Fruit fly (Drosophila melanogaster) whole organism, embryonic: ENCODE results near the gene Hmt4-20.

ENCODE experiments used
- Antp ChIP-seq: fragments of 200-800 bp; sonication (Bioruptor generic); optimal IDR thresholded peaks from 3 replicates; lab custom pipeline; 2016; ENCODE audit warnings: missing biosample characterization, missing genetic modification characterization
- CG11695 ChIP-seq: fragments of 200-800 bp; sonication (Bioruptor generic); IDR thresholded peaks from 3 replicates; pipeline ENCODE4 v1.3.6; 2022; ENCODE audit warnings: missing biosample characterization, missing genetic modification characterization
- CG12391 ChIP-seq: fragments of 200-800 bp; sonication (Bioruptor generic); optimal IDR thresholded peaks from 3 replicates; lab custom pipeline; 2018; ENCODE audit warnings: missing biosample characterization, mild to moderate bottlenecking, missing genetic modification characterization, moderate library complexity
- CG15514 ChIP-seq: fragments of 200-800 bp; sonication (Bioruptor generic); optimal IDR thresholded peaks from 3 replicates; lab custom pipeline; 2017; ENCODE audit warnings: missing biosample characterization, missing genetic modification characterization, mild to moderate bottlenecking, moderate library complexity, missing genetic modification reagents
- CG1602 ChIP-seq: fragments of 200-800 bp; sonication (Bioruptor generic); optimal IDR thresholded peaks from 3 replicates; lab custom pipeline; 2016; ENCODE audit warnings: missing biosample characterization, missing genetic modification characterization
- CG1647 ChIP-seq: fragments of 200-800 bp; sonication (Bioruptor generic); optimal IDR thresholded peaks from 3 replicates; lab custom pipeline; 2016; ENCODE audit warnings: missing biosample characterization, missing genetic modification characterization
- CG17361 ChIP-seq: fragments of 200-800 bp; sonication (Bioruptor generic); IDR thresholded peaks from 3 replicates; pipeline ENCODE4 v1.3.6; 2022; ENCODE audit warnings: missing biosample characterization, missing genetic modification characterization
- CG17829 ChIP-seq: fragments of 200-800 bp; optimal IDR thresholded peaks from 2 replicates; lab custom pipeline; 2019; ENCODE audit warnings: missing biosample characterization, mild to moderate bottlenecking, missing genetic modification characterization, moderate library complexity
- CG18619 ChIP-seq: fragments of 200-800 bp; sonication (Bioruptor generic); optimal IDR thresholded peaks from 3 replicates; lab custom pipeline; 2017; ENCODE audit warnings: missing biosample characterization, mild to moderate bottlenecking, missing genetic modification characterization
- CG2889 ChIP-seq: fragments of 200-800 bp; sonication (Bioruptor generic); IDR thresholded peaks from 3 replicates; pipeline ENCODE4 v1.3.6; 2022; ENCODE audit warnings: missing biosample characterization, missing genetic modification characterization
- CG3065 ChIP-seq: fragments of 200-800 bp; sonication (Bioruptor generic); optimal IDR thresholded peaks from 2 replicates; lab custom pipeline; 2016; ENCODE audit warnings: missing biosample characterization, missing genetic modification characterization
- CG31388 ChIP-seq: fragments of 200-800 bp; sonication (Bioruptor generic); optimal IDR thresholded peaks from 2 replicates; lab custom pipeline; 2016; ENCODE audit warnings: missing biosample characterization, missing genetic modification characterization
- CG31441 ChIP-seq: fragments of 200-800 bp; sonication (Bioruptor generic); IDR thresholded peaks from 2 replicates; pipeline ENCODE4 v1.3.6; 2022; ENCODE audit warnings: missing biosample characterization, missing genetic modification characterization
- CG3407 ChIP-seq: fragments of 200-800 bp; sonication (Bioruptor generic); optimal IDR thresholded peaks from 2 replicates; lab custom pipeline; 2018; ENCODE audit warnings: missing biosample characterization, mild to moderate bottlenecking, missing genetic modification characterization
- CG34224 ChIP-seq: fragments of 200-800 bp; sonication (Bioruptor generic); IDR thresholded peaks from 3 replicates; pipeline ENCODE4 v1.3.6; 2022; ENCODE audit warnings: missing biosample characterization, missing genetic modification characterization; ENCODE audit not compliant: partially characterized antibody
- CG34422 ChIP-seq: fragments of 200-800 bp; sonication (Bioruptor generic); IDR thresholded peaks from 3 replicates; pipeline ENCODE4 v1.3.6; 2022; ENCODE audit warnings: missing biosample characterization, missing genetic modification characterization
- CG3995 ChIP-seq: fragments of 200-800 bp; sonication (Bioruptor generic); optimal IDR thresholded peaks from 3 replicates; lab custom pipeline; 2016; ENCODE audit warnings: missing biosample characterization, missing genetic modification characterization
- CG4707 ChIP-seq: fragments of 200-800 bp; sonication (Bioruptor generic); optimal IDR thresholded peaks from 2 replicates; lab custom pipeline; 2018; ENCODE audit warnings: missing biosample characterization, mild to moderate bottlenecking, missing genetic modification characterization, moderate library complexity
- CG4854 ChIP-seq: fragments of 200-800 bp; sonication (Bioruptor generic); optimal IDR thresholded peaks from 2 replicates; lab custom pipeline; 2016; ENCODE audit warnings: missing biosample characterization, missing genetic modification characterization, inconsistent platforms
- CG5245 ChIP-seq: fragments of 200-800 bp; sonication (Bioruptor generic); optimal IDR thresholded peaks from 3 replicates; lab custom pipeline; 2016; ENCODE audit warnings: missing biosample characterization, missing genetic modification characterization
- CG6175 ChIP-seq: fragments of 200-800 bp; sonication (Bioruptor generic); IDR thresholded peaks from 3 replicates; pipeline ENCODE4 v1.3.6; 2022; ENCODE audit warnings: missing biosample characterization, missing genetic modification characterization
- CG6791 ChIP-seq: fragments of 200-800 bp; sonication (Bioruptor generic); IDR thresholded peaks from 3 replicates; pipeline ENCODE4 v1.3.6; 2022; ENCODE audit warnings: missing biosample characterization, missing genetic modification characterization; ENCODE audit not compliant: partially characterized antibody
- D19B ChIP-seq: fragments of 200-800 bp; sonication (Bioruptor generic); optimal IDR thresholded peaks from 2 replicates; lab custom pipeline; 2017; ENCODE audit warnings: missing biosample characterization, mild to moderate bottlenecking, missing genetic modification characterization
- Dip3 ChIP-seq: fragments of 200-800 bp; sonication (Bioruptor generic); optimal IDR thresholded peaks from 3 replicates; lab custom pipeline; 2016; ENCODE audit warnings: missing biosample characterization, missing genetic modification characterization
- Elba2 ChIP-seq: fragments of 200-800 bp; sonication (Bioruptor generic); optimal IDR thresholded peaks from 3 replicates; lab custom pipeline; 2016; ENCODE audit warnings: missing biosample characterization, missing genetic modification characterization
- Ets97D ChIP-seq: fragments of 200-800 bp; sonication (Bioruptor generic); optimal IDR thresholded peaks from 3 replicates; lab custom pipeline; 2016; ENCODE audit warnings: missing biosample characterization, missing genetic modification characterization
- HLH3B ChIP-seq: fragments of 200-800 bp; sonication (Bioruptor generic); IDR thresholded peaks from 2 replicates; pipeline ENCODE4 v1.3.6; 2022; ENCODE audit warnings: missing biosample characterization, missing genetic modification characterization
- Hey ChIP-seq: fragments of 200-800 bp; sonication (Bioruptor generic); optimal IDR thresholded peaks from 3 replicates; lab custom pipeline; 2018; ENCODE audit warnings: missing biosample characterization, mild to moderate bottlenecking, missing genetic modification characterization
- Hr39 ChIP-seq: fragments of >200 bp; optimal IDR thresholded peaks from 2 replicates; lab custom pipeline; 2017
- Kr ChIP-seq: fragments of 200-800 bp; sonication (Bioruptor generic); optimal IDR thresholded peaks from 2 replicates; lab custom pipeline; 2017; ENCODE audit warnings: missing biosample characterization, mild to moderate bottlenecking, missing genetic modification characterization
- Lpt ChIP-seq: fragments of >200 bp; optimal IDR thresholded peaks from 2 replicates; lab custom pipeline; 2018; ENCODE audit warnings: missing biosample characterization, missing genetic modification characterization
- Tbp ChIP-seq: fragments of >200 bp; optimal IDR thresholded peaks from 2 replicates; lab custom pipeline; 2018; ENCODE audit warnings: missing biosample characterization, missing genetic modification characterization
- ac ChIP-seq: fragments of 200-800 bp; sonication (Bioruptor generic); optimal IDR thresholded peaks from 3 replicates; lab custom pipeline; 2017; ENCODE audit warnings: missing biosample characterization, mild to moderate bottlenecking, missing genetic modification characterization
- chm ChIP-seq: fragments of 200-800 bp; sonication (Bioruptor generic); IDR thresholded peaks from 2 replicates; pipeline ENCODE4 v1.3.6; 2022; ENCODE audit warnings: missing biosample characterization, missing genetic modification characterization
- dati ChIP-seq: fragments of 200-800 bp; sonication (Bioruptor generic); IDR thresholded peaks from 2 replicates; pipeline ENCODE4 v1.3.6; 2022; ENCODE audit warnings: missing biosample characterization, missing genetic modification characterization
- eyg ChIP-seq: fragments of 200-800 bp; sonication (Bioruptor generic); optimal IDR thresholded peaks from 3 replicates; lab custom pipeline; 2016; ENCODE audit warnings: missing biosample characterization, missing genetic modification characterization
- hb ChIP-seq: fragments of 200-800 bp; sonication (Bioruptor generic); IDR thresholded peaks from 3 replicates; pipeline ENCODE4 v1.3.6; 2022; ENCODE audit warnings: missing biosample characterization, missing genetic modification characterization; ENCODE audit not compliant: partially characterized antibody
- ken ChIP-seq: fragments of 200-800 bp; sonication (Bioruptor generic); IDR thresholded peaks from 3 replicates; pipeline ENCODE4 v1.3.6; 2022; ENCODE audit warnings: missing biosample characterization, missing genetic modification characterization
- lola ChIP-seq, 3 experiments: fragments of >200 bp in 2 of 3; fragments of 200-800 bp in 1 of 3; sonication (Bioruptor generic) in 1 of 3; optimal IDR thresholded peaks; 2 replicates each; lab custom pipeline; 2017 to 2019; ENCODE audit warnings: missing biosample characterization in 3 of 3, missing genetic modification characterization in 3 of 3, mild to moderate bottlenecking in 1 of 3, moderate library complexity in 1 of 3
- mam ChIP-seq: fragments of 200-800 bp; sonication (Bioruptor generic); optimal IDR thresholded peaks from 3 replicates; lab custom pipeline; 2016; ENCODE audit warnings: missing biosample characterization, missing genetic modification characterization
- pita ChIP-seq: fragments of 200-800 bp; sonication (Bioruptor generic); optimal IDR thresholded peaks from 2 replicates; lab custom pipeline; 2017; ENCODE audit warnings: missing biosample characterization, mild to moderate bottlenecking, missing genetic modification characterization
- prd ChIP-seq, 3 experiments: fragments of >200 bp in 2 of 3; fragments of 200-800 bp in 1 of 3; sonication (Bioruptor generic) in 1 of 3; optimal IDR thresholded peaks in 2 of 3; IDR thresholded peaks in 1 of 3; 2 replicates in 2 of 3; 3 replicates in 1 of 3; pipeline versions ENCODE4 v1.3.6 to Lab custom; 2017 to 2022; ENCODE audit warnings: missing biosample characterization in 1 of 3, missing genetic modification characterization in 1 of 3
- psq ChIP-seq: fragments of 200-800 bp; sonication (Bioruptor generic); optimal IDR thresholded peaks from 2 replicates; lab custom pipeline; 2017; ENCODE audit warnings: missing biosample characterization, missing genetic modification characterization
- pzg ChIP-seq: fragments of 200-800 bp; sonication (Bioruptor generic); optimal IDR thresholded peaks from 3 replicates; lab custom pipeline; 2018; ENCODE audit warnings: missing biosample characterization, mild to moderate bottlenecking, missing genetic modification characterization, moderate library complexity
- run ChIP-seq: fragments of 200-800 bp; sonication (Bioruptor generic); optimal IDR thresholded peaks from 3 replicates; lab custom pipeline; 2018; ENCODE audit warnings: missing biosample characterization, mild to moderate bottlenecking, missing genetic modification characterization
- slbo ChIP-seq: fragments of 200-800 bp; sonication (Bioruptor generic); IDR thresholded peaks from 2 replicates; pipeline ENCODE4 v1.3.6; 2022; ENCODE audit warnings: missing biosample characterization, missing genetic modification characterization
- sna ChIP-seq: fragments of 200-800 bp; sonication (Bioruptor generic); IDR thresholded peaks from 2 replicates; pipeline ENCODE4 v1.3.6; 2022; ENCODE audit warnings: missing biosample characterization, missing genetic modification characterization; ENCODE audit not compliant: partially characterized antibody
- sob ChIP-seq: fragments of 200-800 bp; sonication (Bioruptor generic); IDR thresholded peaks from 2 replicates; pipeline ENCODE4 v1.3.6; 2022; ENCODE audit warnings: missing biosample characterization, missing genetic modification characterization
- sqz ChIP-seq: fragments of 200-800 bp; sonication (Bioruptor generic); optimal IDR thresholded peaks from 3 replicates; lab custom pipeline; 2018; ENCODE audit warnings: missing biosample characterization, mild to moderate bottlenecking, missing genetic modification characterization
- zfh1 ChIP-seq: fragments of 200-800 bp; sonication (Bioruptor generic); IDR thresholded peaks from 3 replicates; pipeline ENCODE4 v1.3.6; 2022; ENCODE audit warnings: missing biosample characterization, missing genetic modification characterization

The Hmt4-20 gene

DNA sequence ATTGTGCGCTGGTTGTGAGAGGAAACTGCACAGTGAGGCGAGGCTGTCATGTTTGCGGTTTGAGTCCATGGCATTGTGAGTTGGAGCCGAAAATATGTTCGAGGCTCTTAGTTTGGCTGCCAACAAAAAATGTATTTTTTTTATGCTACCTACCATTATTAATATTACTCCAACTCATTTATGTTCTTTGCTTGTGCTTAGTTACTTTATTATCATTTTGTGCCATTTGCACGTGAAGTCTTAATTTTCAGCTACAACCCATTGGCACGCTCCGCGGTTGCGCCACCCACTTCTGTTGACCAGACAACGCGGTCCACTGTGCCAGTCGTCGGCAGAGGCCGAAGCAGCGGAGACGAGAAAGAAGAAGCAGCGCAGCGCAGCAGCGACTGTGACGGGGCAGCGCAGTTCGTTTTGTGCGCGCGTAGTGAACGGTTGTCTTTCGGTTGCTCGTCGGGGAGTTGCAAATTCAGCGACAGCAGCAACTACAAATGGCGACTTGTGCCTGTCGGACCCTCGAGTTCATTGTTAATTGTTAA, 30.7 kb upstream of the Hmt4-20 start, which contains the start of gene sdk (continued):
- peak; percentile 87 for TF ChIP-seq sqz (GFP tag; lab: Kevin White, UChicago)
- TF ChIP-seq CG34422 (GFP tag; lab: Robert Waterston, UW) = peak; percentile 79; the same call in 2 of the 3 replicates
- TF ChIP-seq CG5245 (GFP tag; lab: Kevin White, UChicago) = peak; percentile 73
- TF ChIP-seq psq = peak; percentile 71
- TF ChIP-seq CG31388 = peak; percentile 51
- TF ChIP-seq ac (GFP tag; lab: Kevin White, UChicago) = peak; percentile 70
- TF ChIP-seq D19B (GFP tag; lab: Kevin White, UChicago) = peak; percentile 73
- peak; percentile 73 for TF ChIP-seq Ets97D (GFP tag; lab: Kevin White, UChicago)
- TF ChIP-seq Lpt (GFP tag; lab: Kevin White, UChicago) = no peak
- TF ChIP-seq HLH3B (GFP tag; lab: Robert Waterston, UW) = peak; percentile 85
- TF ChIP-seq hb (GFP tag; lab: Robert Waterston, UW) = peak; percentile 74; the same call in 2 of the 3 replicates
- peak; percentile 61; the same call in 1 of the 3 replicates for TF ChIP-seq CG2889 (GFP tag; lab: Robert Waterston, UW)
- TF ChIP-seq CG11695 = peak; percentile 92
- TF ChIP-seq CG6791 = peak; percentile 60; the same call in 1 of the 3 replicates
- TF ChIP-seq Kr (GFP tag; lab: Kevin White, UChicago) = peak; percentile 41
- no peak for TF ChIP-seq Hr39 (lab: Kevin White, UChicago)
- TF ChIP-seq pita (GFP tag; lab: Kevin White, UChicago) = no peak
- no peak for TF ChIP-seq Tbp
- TF ChIP-seq Antp (GFP tag; lab: Kevin White, UChicago) = peak; percentile 92
- TF ChIP-seq CG4707 (GFP tag; lab: Kevin White, UChicago) = peak; percentile 96
- peak; percentile 78 for TF ChIP-seq CG3065 (GFP tag; lab: Kevin White, UChicago)
- peak; percentile 94 for TF ChIP-seq CG18619 (GFP tag; lab: Kevin White, UChicago)
- peak; percentile 79 for TF ChIP-seq chm (GFP tag; lab: Robert Waterston, UW)
- TF ChIP-seq eyg = peak; percentile 88
- TF ChIP-seq lola (GFP tag; optimal IDR thresholded peaks at IDR 0.05; lab: Kevin White, UChicago) = peak in 1 of 3 experiments; percentile 90
- TF ChIP-seq pzg (GFP tag; lab: Kevin White, UChicago) = peak; percentile 16
- TF ChIP-seq Hey (tag; lab: Kevin White, UChicago) = peak; percentile 61
- TF ChIP-seq CG1602 (GFP tag; lab: Kevin White, UChicago) = peak; percentile 87
- peak; percentile 90 for TF ChIP-seq run (tag; lab: Kevin White, UChicago)
- TF ChIP-seq CG34224 (GFP tag; lab: Robert Waterston, UW) = peak; percentile 39; the same call in 1 of the 3 replicates
- TF ChIP-seq CG6175 (GFP tag; lab: Robert Waterston, UW) = peak; percentile 72
- peak; percentile 88 for TF ChIP-seq slbo (GFP tag; lab: Robert Waterston, UW)
- peak; percentile 15 for TF ChIP-seq Elba2 (GFP tag; lab: Kevin White, UChicago)
- TF ChIP-seq sna = peak; percentile 64
- peak; percentile 86 for TF ChIP-seq Dip3 (GFP tag; lab: Kevin White, UChicago)
- TF ChIP-seq CG31441 (GFP tag; lab: Robert Waterston, UW) = peak; percentile 93
- peak; percentile 95 for TF ChIP-seq CG17361 (GFP tag; lab: Robert Waterston, UW)
- TF ChIP-seq CG4854 (GFP tag; lab: Kevin White, UChicago) = peak; percentile 76
- TF ChIP-seq zfh1 = peak; percentile 86
- TF ChIP-seq CG3995 (GFP tag; lab: Kevin White, UChicago) = peak; percentile 34
- peak; percentile 77 for TF ChIP-seq CG1647
- peak; percentile 95 for TF ChIP-seq mam (GFP tag; lab: Kevin White, UChicago)
- TF ChIP-seq CG12391 (tag; lab: Kevin White, UChicago) = peak; percentile 91
- TF ChIP-seq sob = peak; percentile 89
- peak; percentile 37; the same call in 1 of the 2 replicates for TF ChIP-seq dati
- TF ChIP-seq CG17829 (tag; lab: Kevin White, UChicago) = peak; percentile 92
- peak; percentile 82 for TF ChIP-seq CG15514 (GFP tag; lab: Kevin White, UChicago)
- TF ChIP-seq CG3407 (GFP tag; lab: Kevin White, UChicago) = peak; percentile 89
- peak; percentile 80 for TF ChIP-seq ken (GFP tag; lab: Robert Waterston, UW)
- no peak for TF ChIP-seq prd (optimal IDR thresholded peaks at IDR 0.05; lab: Kevin White, UChicago)
- TF ChIP-seq prd (GFP tag; IDR thresholded peaks at IDR 0.05; lab: Robert Waterston, UW) = peak; percentile 92
